Fruit fly (Drosophila melanogaster) whole organism, embryonic: ENCODE measurements around the gene CG10064.

Experiments
- Asciz ChIP-seq: fragments of 200-800 bp; sonication (Bioruptor generic); optimal IDR thresholded peaks from 2 replicates; lab custom pipeline; 2017; ENCODE audit warnings: missing biosample characterization, mild to moderate bottlenecking, missing genetic modification characterization, missing genetic modification reagents
- CG10267 ChIP-seq: fragments of 200-800 bp; sonication (Bioruptor generic); optimal IDR thresholded peaks from 2 replicates; lab custom pipeline; 2018; ENCODE audit warnings: missing biosample characterization, mild to moderate bottlenecking, missing genetic modification characterization, moderate library complexity
- CG10274 ChIP-seq: fragments of 200-800 bp; sonication (Bioruptor generic); optimal IDR thresholded peaks from 3 replicates; lab custom pipeline; 2017; ENCODE audit warnings: missing biosample characterization, mild to moderate bottlenecking, missing genetic modification characterization
- CG11247 ChIP-seq: fragments of 200-800 bp; sonication (Bioruptor generic); IDR thresholded peaks from 2 replicates; pipeline ENCODE4 v1.3.6; 2022; ENCODE audit warnings: missing biosample characterization, missing genetic modification characterization
- CG12236 ChIP-seq: fragments of 200-800 bp; sonication (Bioruptor generic); optimal IDR thresholded peaks from 2 replicates; lab custom pipeline; 2016; ENCODE audit warnings: missing biosample characterization, missing genetic modification characterization
- CG12299 ChIP-seq: fragments of 200-800 bp; sonication (Bioruptor generic); optimal IDR thresholded peaks from 2 replicates; lab custom pipeline; 2018; ENCODE audit warnings: missing biosample characterization, mild to moderate bottlenecking, missing genetic modification characterization
- CG12942 ChIP-seq: fragments of 200-800 bp; sonication (Bioruptor generic); optimal IDR thresholded peaks from 3 replicates; lab custom pipeline; 2016; ENCODE audit warnings: missing biosample characterization, missing genetic modification characterization
- CG15011 ChIP-seq: fragments of 200-800 bp; sonication (Bioruptor generic); optimal IDR thresholded peaks from 3 replicates; lab custom pipeline; 2018; ENCODE audit warnings: missing biosample characterization, mild to moderate bottlenecking, missing genetic modification characterization
- CG15479 ChIP-seq: fragments of 200-800 bp; sonication (Bioruptor generic); optimal IDR thresholded peaks from 3 replicates; lab custom pipeline; 2019; ENCODE audit warnings: missing biosample characterization, mild to moderate bottlenecking, missing genetic modification characterization, moderate library complexity
- CG17359 ChIP-seq: fragments of 200-800 bp; sonication (Bioruptor generic); optimal IDR thresholded peaks from 3 replicates; lab custom pipeline; 2018; ENCODE audit warnings: missing biosample characterization, mild to moderate bottlenecking, missing genetic modification characterization, moderate library complexity
- CG17912 ChIP-seq: fragments of 200-800 bp; sonication (Bioruptor generic); optimal IDR thresholded peaks from 2 replicates; lab custom pipeline; 2018; ENCODE audit warnings: missing biosample characterization, mild to moderate bottlenecking, missing genetic modification characterization
- CG1792 ChIP-seq: fragments of 200-800 bp; sonication (Bioruptor generic); optimal IDR thresholded peaks from 2 replicates; lab custom pipeline; 2016; ENCODE audit warnings: missing biosample characterization, missing genetic modification characterization
- CG2678 ChIP-seq: fragments of 200-800 bp; sonication (Bioruptor generic); optimal IDR thresholded peaks from 3 replicates; lab custom pipeline; 2019; ENCODE audit warnings: missing biosample characterization, mild to moderate bottlenecking, missing genetic modification characterization, moderate library complexity
- CG32532 ChIP-seq: fragments of 200-800 bp; sonication (Bioruptor generic); IDR thresholded peaks from 2 replicates; pipeline ENCODE4 v1.3.6; 2022; ENCODE audit warnings: missing biosample characterization, missing genetic modification characterization
- CG32767 ChIP-seq: fragments of 200-800 bp; sonication (Bioruptor generic); IDR thresholded peaks from 2 replicates; pipeline ENCODE4 v1.3.6; 2022; ENCODE audit warnings: missing biosample characterization, missing genetic modification characterization
- CG32772 ChIP-seq: fragments of 200-800 bp; sonication (Bioruptor generic); IDR thresholded peaks from 2 replicates; pipeline ENCODE4 v1.3.6; 2022; ENCODE audit warnings: missing biosample characterization, missing genetic modification characterization
- CG34422 ChIP-seq: fragments of 200-800 bp; sonication (Bioruptor generic); IDR thresholded peaks from 3 replicates; pipeline ENCODE4 v1.3.6; 2022; ENCODE audit warnings: missing biosample characterization, missing genetic modification characterization
- CG5953 ChIP-seq: fragments of 200-800 bp; sonication (Bioruptor generic); IDR thresholded peaks from 2 replicates; pipeline ENCODE4 v1.3.6; 2022; ENCODE audit warnings: missing biosample characterization, missing genetic modification characterization
- CG6689 ChIP-seq: fragments of 200-800 bp; sonication (Bioruptor generic); IDR thresholded peaks from 2 replicates; pipeline ENCODE4 v1.3.6; 2022; ENCODE audit warnings: missing biosample characterization, missing genetic modification characterization
- CG6791 ChIP-seq: fragments of 200-800 bp; sonication (Bioruptor generic); IDR thresholded peaks from 3 replicates; pipeline ENCODE4 v1.3.6; 2022; ENCODE audit warnings: missing biosample characterization, missing genetic modification characterization; ENCODE audit not compliant: partially characterized antibody
- CG7556 ChIP-seq: fragments of 200-800 bp; sonication (Bioruptor generic); optimal IDR thresholded peaks from 2 replicates; lab custom pipeline; 2017; ENCODE audit warnings: missing biosample characterization, mild to moderate bottlenecking, missing genetic modification characterization
- CG9609 ChIP-seq: fragments of 200-800 bp; sonication (Bioruptor generic); optimal IDR thresholded peaks from 3 replicates; lab custom pipeline; 2016; ENCODE audit warnings: missing biosample characterization, missing genetic modification characterization
- CG9876 ChIP-seq: fragments of 200-800 bp; sonication (Bioruptor generic); optimal IDR thresholded peaks from 2 replicates; lab custom pipeline; 2016; ENCODE audit warnings: missing biosample characterization, missing genetic modification characterization
- Ets65A ChIP-seq: fragments of 200-800 bp; sonication (Bioruptor generic); peaks from one replicate; lab custom pipeline; 2016; ENCODE audit warnings: missing biosample characterization, missing genetic modification characterization
- Fer3 ChIP-seq: fragments of 200-800 bp; sonication (Bioruptor generic); optimal IDR thresholded peaks from 2 replicates; lab custom pipeline; 2018; ENCODE audit warnings: missing biosample characterization, mild to moderate bottlenecking, missing genetic modification characterization, moderate library complexity
- Gug ChIP-seq: fragments of 200-800 bp; sonication (Bioruptor generic); IDR thresholded peaks from 4 replicates; pipeline ENCODE4 v1.3.6; 2022; ENCODE audit warnings: missing biosample characterization, missing genetic modification characterization
- Hey ChIP-seq: fragments of 200-800 bp; sonication (Bioruptor generic); optimal IDR thresholded peaks from 3 replicates; lab custom pipeline; 2018; ENCODE audit warnings: missing biosample characterization, mild to moderate bottlenecking, missing genetic modification characterization
- NK7.1 ChIP-seq: fragments of 200-800 bp; sonication (Bioruptor generic); optimal IDR thresholded peaks from 3 replicates; lab custom pipeline; 2016; ENCODE audit warnings: missing biosample characterization, missing genetic modification characterization
- Neu2 ChIP-seq: fragments of 200-800 bp; sonication (Bioruptor generic); optimal IDR thresholded peaks from 3 replicates; lab custom pipeline; 2016; ENCODE audit warnings: missing biosample characterization, missing genetic modification characterization, borderline replicate concordance
- NfI ChIP-seq: fragments of 200-800 bp; sonication (Bioruptor generic); optimal IDR thresholded peaks from 3 replicates; lab custom pipeline; 2018; ENCODE audit warnings: missing biosample characterization, mild to moderate bottlenecking, missing genetic modification characterization, moderate library complexity
- Scr ChIP-seq: fragments of 200-800 bp; sonication (Bioruptor generic); IDR thresholded peaks from 2 replicates; pipeline ENCODE4 v1.3.6; 2022; ENCODE audit warnings: missing biosample characterization, missing genetic modification characterization; ENCODE audit not compliant: partially characterized antibody
- Trl ChIP-seq, 3 experiments: fragments of >200 bp in 2 of 3; fragments of 200-800 bp in 1 of 3; sonication (Bioruptor generic) in 1 of 3; optimal IDR thresholded peaks; 2 replicates in 1 of 3; 3 replicates in 2 of 3; lab custom pipeline; 2016 to 2017; ENCODE audit warnings: missing biosample characterization in 1 of 3, missing genetic modification characterization in 1 of 3
- Usf ChIP-seq: fragments of 200-800 bp; sonication (Bioruptor generic); optimal IDR thresholded peaks from 2 replicates; lab custom pipeline; 2017; ENCODE audit warnings: missing genotype, missing biosample characterization, missing genetic modification characterization
- br ChIP-seq: fragments of >200 bp; optimal IDR thresholded peaks from 2 replicates; lab custom pipeline; 2017
- ci ChIP-seq: fragments of 200-800 bp; sonication (Bioruptor generic); IDR thresholded peaks from 3 replicates; pipeline ENCODE4 v1.3.6; 2022; ENCODE audit warnings: missing biosample characterization, missing genetic modification characterization
- ewg ChIP-seq: fragments of 200-800 bp; sonication (Bioruptor generic); optimal IDR thresholded peaks from 3 replicates; lab custom pipeline; 2017; ENCODE audit warnings: mild to moderate bottlenecking, missing biosample characterization, missing genetic modification reagents, missing genetic modification characterization
- fd102C ChIP-seq: fragments of 200-800 bp; sonication (Bioruptor generic); optimal IDR thresholded peaks from 2 replicates; lab custom pipeline; 2018; ENCODE audit warnings: missing biosample characterization, mild to moderate bottlenecking, missing genetic modification characterization, moderate library complexity
- fd3F ChIP-seq: fragments of 200-800 bp; sonication (Bioruptor generic); optimal IDR thresholded peaks from 2 replicates; lab custom pipeline; 2018; ENCODE audit warnings: missing biosample characterization, mild to moderate bottlenecking, missing genetic modification characterization, moderate library complexity
- gem ChIP-seq: fragments of 200-800 bp; sonication (Bioruptor generic); optimal IDR thresholded peaks from 2 replicates; lab custom pipeline; 2019; ENCODE audit warnings: missing biosample characterization, mild to moderate bottlenecking, missing genetic modification characterization, moderate library complexity
- klu ChIP-seq: fragments of 200-800 bp; sonication (Bioruptor generic); IDR thresholded peaks from 2 replicates; pipeline ENCODE4 v1.3.6; 2022; ENCODE audit warnings: missing biosample characterization, missing genetic modification characterization
- kni ChIP-seq: fragments of 200-800 bp; sonication (Bioruptor generic); optimal IDR thresholded peaks from 3 replicates; lab custom pipeline; 2017; ENCODE audit warnings: mild to moderate bottlenecking, missing biosample characterization, missing genetic modification reagents, missing genetic modification characterization
- nau ChIP-seq: fragments of 200-800 bp; sonication (Bioruptor generic); optimal IDR thresholded peaks from 3 replicates; lab custom pipeline; 2017; ENCODE audit warnings: missing biosample characterization, mild to moderate bottlenecking, missing genetic modification characterization, missing genetic modification reagents
- pita ChIP-seq: fragments of 200-800 bp; sonication (Bioruptor generic); optimal IDR thresholded peaks from 2 replicates; lab custom pipeline; 2017; ENCODE audit warnings: missing biosample characterization, mild to moderate bottlenecking, missing genetic modification characterization
- pros ChIP-seq: fragments of 200-800 bp; sonication (Bioruptor generic); optimal IDR thresholded peaks from 3 replicates; lab custom pipeline; 2019; ENCODE audit warnings: missing biosample characterization, mild to moderate bottlenecking, missing genetic modification characterization, moderate library complexity
- row ChIP-seq: fragments of 200-800 bp; sonication (Bioruptor generic); IDR thresholded peaks from 3 replicates; pipeline ENCODE4 v1.3.6; 2022; ENCODE audit warnings: missing biosample characterization, missing genetic modification characterization
- slp2 ChIP-seq: fragments of 200-800 bp; sonication (Bioruptor generic); optimal IDR thresholded peaks from 2 replicates; lab custom pipeline; 2016; ENCODE audit warnings: missing biosample characterization, missing genetic modification characterization
- ssp ChIP-seq: fragments of 200-800 bp; sonication (Bioruptor generic); IDR thresholded peaks from 2 replicates; pipeline ENCODE4 v1.3.6; 2022; ENCODE audit warnings: missing biosample characterization, missing genetic modification characterization
- stc ChIP-seq: fragments of 200-800 bp; sonication (Bioruptor generic); IDR thresholded peaks from 2 replicates; pipeline ENCODE4 v1.3.6; 2022; ENCODE audit warnings: missing biosample characterization, missing genetic modification characterization
- tgo ChIP-seq: fragments of 200-800 bp; sonication (Bioruptor generic); IDR thresholded peaks from 3 replicates; pipeline ENCODE4 v1.3.6; 2022; ENCODE audit warnings: missing biosample characterization, missing genetic modification characterization
- tll ChIP-seq, 2 experiments: fragments of 200-800 bp in 1 of 2; fragments of >200 bp in 1 of 2; sonication (Bioruptor generic) in 1 of 2; optimal IDR thresholded peaks; 2 replicates each; lab custom pipeline; 2017 to 2019; ENCODE audit warnings: missing biosample characterization in 2 of 2, missing genetic modification characterization in 2 of 2, mild to moderate bottlenecking in 1 of 2, moderate library complexity in 1 of 2
- toy ChIP-seq: fragments of 200-800 bp; sonication (Bioruptor generic); IDR thresholded peaks from 2 replicates; pipeline ENCODE4 v1.3.6; 2022; ENCODE audit warnings: missing biosample characterization, missing genetic modification characterization
- tx ChIP-seq: fragments of 200-800 bp; sonication (Bioruptor generic); optimal IDR thresholded peaks from 2 replicates; lab custom pipeline; 2016; ENCODE audit warnings: missing biosample characterization, missing genetic modification characterization

The CG10064 gene

DNA sequence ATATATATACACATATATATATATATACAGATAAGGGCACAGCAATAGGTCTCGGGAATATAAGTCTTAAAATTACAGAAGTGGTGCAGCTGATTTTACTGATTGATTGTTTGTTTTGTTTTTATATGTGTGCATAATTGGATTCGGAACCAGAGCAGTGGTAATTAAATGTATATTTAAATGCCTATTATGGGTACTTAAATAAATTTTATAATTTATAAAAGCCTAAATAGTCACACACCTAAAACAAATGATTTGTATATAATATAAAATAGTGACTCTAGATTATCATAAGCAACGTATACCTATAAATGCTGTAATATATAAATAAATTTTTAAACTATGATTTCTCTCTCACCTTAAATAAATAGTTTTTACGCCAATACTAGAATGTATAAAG is 41.7 kb upstream of the CG10064 start (continued):
- TF ChIP-seq tgo (GFP tag; lab: Robert Waterston, UW) (no peak), CG1792 (GFP tag; lab: Kevin White, UChicago) (no peak), CG12236 (no peak), CG32772 (GFP tag; lab: Robert Waterston, UW) (no peak), CG12942 (no peak), CG17359 (tag; lab: Kevin White, UChicago) (peak; percentile 29), CG15011 (GFP tag; lab: Kevin White, UChicago) (no peak), row (GFP tag; lab: Robert Waterston, UW) (no peak), Neu2 (no peak), CG34422 (GFP tag; lab: Robert Waterston, UW) (no peak), nau (GFP tag; lab: Kevin White, UChicago) (no peak), CG15479 (GFP tag; lab: Kevin White, UChicago) (no peak), fd3F (GFP tag; lab: Kevin White, UChicago) (no peak), NfI (GFP tag; lab: Kevin White, UChicago) (no peak), CG7556 (no peak), CG12299 (tag; lab: Kevin White, UChicago) (no peak), tll (GFP tag; optimal IDR thresholded peaks at IDR 0.05; lab: Kevin White, UChicago) (no peak), CG9876 (GFP tag; lab: Kevin White, UChicago) (no peak), CG6689 (GFP tag; lab: Robert Waterston, UW) (no peak), Ets65A (no peak), CG32532 (GFP tag; lab: Robert Waterston, UW) (no peak), Gug (GFP tag; lab: Robert Waterston, UW) (no peak), Hey (tag; lab: Kevin White, UChicago) (no peak), pita (GFP tag; lab: Kevin White, UChicago) (no peak), tx (GFP tag; lab: Kevin White, UChicago) (no peak), NK7.1 (GFP tag; lab: Kevin White, UChicago) (no peak), Usf (GFP tag; lab: Kevin White, UChicago) (no peak), CG5953 (GFP tag; lab: Robert Waterston, UW) (no peak), CG10274 (GFP tag; lab: Kevin White, UChicago) (no peak), ci (GFP tag; lab: Robert Waterston, UW) (no peak), toy (no peak), CG6791 (GFP tag; lab: Robert Waterston, UW) (no peak), klu (GFP tag; lab: Robert Waterston, UW) (no peak), ssp (no peak), CG10267 (tag; lab: Kevin White, UChicago) (no peak), kni (GFP tag; lab: Kevin White, UChicago) (no peak), Fer3 (no peak), CG11247 (no peak), CG9609 (no peak), br (lab: Kevin White, UChicago) (no peak), fd102C (GFP tag; lab: Kevin White, UChicago) (no peak), CG2678 (tag; lab: Kevin White, UChicago) (peak; percentile 52), ewg (GFP tag; lab: Kevin White, UChicago) (no peak), Asciz (GFP tag; lab: Kevin White, UChicago) (no peak), CG17912 (no peak), gem (tag; lab: Kevin White, UChicago) (peak; percentile 33), stc (no peak), CG32767 (GFP tag; lab: Robert Waterston, UW) (no peak), Trl (optimal IDR thresholded peaks at IDR 0.05; lab: Kevin White, UChicago) (no peak), Trl (GFP tag; optimal IDR thresholded peaks at IDR 0.05; lab: Kevin White, UChicago) (no peak), pros (no peak), slp2 (no peak), Scr (GFP tag; lab: Robert Waterston, UW) (no peak)
